Worm (Caenorhabditis elegans) whole organism, early embryonic: Measurements from ENCODE around the gene tofu-7.

Experiments
- aly-1 ChIP-seq: sonication (generic microtip); optimal IDR thresholded peaks from 2 replicates; lab custom pipeline; 2016; ENCODE audit warnings: missing genetic modification characterization, missing compliant biosample characterization
- ama-1 ChIP-seq: fragments of 150-350 bp; optimal IDR thresholded peaks from 2 replicates; lab custom pipeline; 2014
- ceh-13 ChIP-seq: fragments of 200-800 bp; sonication (Bioruptor generic); optimal IDR thresholded peaks from 2 replicates; lab custom pipeline; 2018; ENCODE audit warnings: mild to moderate bottlenecking, missing genetic modification characterization, missing compliant biosample characterization
- flt-1 ChIP-seq: fragments of 200-800 bp; sonication (Bioruptor generic); IDR thresholded peaks from 2 replicates; pipeline ENCODE4 v1.3.6; 2022; ENCODE audit warnings: missing genetic modification characterization, missing compliant biosample characterization
- hmg-4 ChIP-seq: fragments of 200-800 bp; sonication (Bioruptor generic); optimal IDR thresholded peaks from 2 replicates; lab custom pipeline; 2018; ENCODE audit warnings: mild to moderate bottlenecking, missing genetic modification characterization, missing compliant biosample characterization
- sea-1 ChIP-seq: fragments of 200-800 bp; sonication (Bioruptor generic); conservative IDR thresholded peaks from 2 replicates; pipeline ENCODE4 v1.3.6; 2022; ENCODE audit warnings: missing genetic modification characterization, missing compliant biosample characterization

DNA sequence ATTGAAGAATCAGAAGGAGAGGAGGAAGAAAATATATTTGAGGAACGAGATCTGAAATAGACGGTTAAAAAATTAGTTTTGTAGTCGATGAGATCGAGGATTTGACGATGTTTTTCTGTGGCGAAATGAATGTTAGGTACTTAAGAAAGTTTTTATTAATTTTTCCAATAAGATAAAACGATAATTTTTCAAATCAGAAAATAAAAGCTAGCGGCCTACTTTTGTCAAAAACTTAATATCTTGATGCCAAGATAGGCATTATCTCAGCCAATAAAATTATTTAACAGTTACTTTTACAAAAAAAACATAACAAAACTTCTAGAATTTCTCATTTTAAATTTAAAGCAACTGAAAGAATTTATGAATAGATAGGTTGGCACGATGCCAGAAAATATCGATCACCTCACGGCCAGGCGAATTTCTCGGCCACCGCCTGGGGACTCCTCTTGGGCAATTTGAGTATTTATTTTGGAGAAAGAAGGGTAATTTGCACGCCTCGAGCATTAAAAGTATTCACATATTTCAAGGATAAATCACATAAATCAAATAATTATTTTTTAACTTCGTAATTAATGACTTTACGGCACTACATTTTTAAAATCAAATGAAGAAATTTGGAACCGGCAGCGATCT, 3.0 kb upstream of the tofu-7 start, which contains the start of gene fubl-2:
- TF ChIP-seq sea-1 (GFP tag; lab: Robert Waterston, UW) (no peak), ceh-13 (GFP tag; lab: Kevin White, UChicago) (no peak), aly-1 (tag; lab: Kevin White, UChicago) (no peak), flt-1 (GFP tag; lab: Robert Waterston, UW) (no peak), ama-1 (lab: Kevin White, UChicago) (no peak), hmg-4 (GFP tag; lab: Kevin White, UChicago) (no peak)
